Fruit fly (Drosophila melanogaster) Kc167 (cell line): Measurements from ENCODE around the gene CG12253.

ENCODE experiments used
- Myc ChIP-seq: fragments of >200 bp; optimal IDR thresholded peaks from 2 replicates; lab custom pipeline; 2017; ENCODE audit warnings: missing external identifiers
- ttk ChIP-seq: sonication (Bioruptor generic); optimal IDR thresholded peaks from 2 replicates; lab custom pipeline; 2017; ENCODE audit warnings: missing external identifiers

dm6 chr2L:11032285-11032970, 44.8 kb downstream of the CG12253 start:
- TF ChIP-seq Myc (no peak), ttk (lab: Kevin White, UChicago) (no peak)
